Worm (Caenorhabditis elegans): ENCODE results near the gene fkh-8.

DNA sequence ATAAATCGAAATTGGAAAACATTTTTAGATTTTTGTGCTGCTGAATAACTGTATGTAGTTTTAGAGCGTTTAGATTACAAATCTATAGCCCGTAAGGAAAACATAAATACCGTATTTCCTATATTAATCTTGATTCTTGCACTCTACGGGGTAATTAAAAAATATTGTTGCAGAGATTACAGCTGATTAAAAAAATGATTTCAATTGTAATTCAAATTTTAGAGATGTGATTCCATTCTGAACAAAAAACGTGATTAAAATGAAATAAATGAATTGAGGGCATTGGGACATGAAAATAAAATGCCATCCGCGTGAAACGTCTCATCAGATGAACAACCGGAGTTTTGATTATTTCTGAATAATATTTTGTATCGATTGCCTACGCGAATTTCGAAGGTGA, 1.3 kb upstream of the fkh-8 start, which contains the start of gene cpb-2:
- TF ChIP-seq ztf-3 (GFP tag; optimal IDR thresholded peaks at IDR 0.05) (no peak), bed-1 (GFP tag; IDR thresholded peaks at IDR 0.05) (no peak), Y79H2A.3 (GFP tag; conservative IDR thresholded peaks at IDR 0.05) (no peak), attf-6 (GFP tag; IDR thresholded peaks at IDR 0.05) (no peak), dpff-1 (tag; optimal IDR thresholded peaks at IDR 0.05) (no peak), egl-44 (GFP tag; IDR thresholded peaks at IDR 0.05) (no peak), chd-7 (tag; optimal IDR thresholded peaks at IDR 0.05) (no peak), B0336.3 (GFP tag; IDR thresholded peaks at IDR 0.05) (no peak), F57A8.1 (GFP tag; optimal IDR thresholded peaks at IDR 0.05) (no peak), pha-4 (tag; optimal IDR thresholded peaks at IDR 0.05) (no peak), ztf-18 (tag; optimal IDR thresholded peaks at IDR 0.05) (no peak)
